Fruit fly (Drosophila melanogaster) S2 (cell line): Measurements from ENCODE around the gene Grl40a.

ENCODE experiments used
- CG8478 ChIP-seq: fragments of >200 bp; optimal IDR thresholded peaks from 2 replicates; lab custom pipeline; 2018
- CTCF ChIP-seq, 2 experiments: fragments of >200 bp; optimal IDR thresholded peaks; 2 replicates each; lab custom pipeline; 2018

DNA sequence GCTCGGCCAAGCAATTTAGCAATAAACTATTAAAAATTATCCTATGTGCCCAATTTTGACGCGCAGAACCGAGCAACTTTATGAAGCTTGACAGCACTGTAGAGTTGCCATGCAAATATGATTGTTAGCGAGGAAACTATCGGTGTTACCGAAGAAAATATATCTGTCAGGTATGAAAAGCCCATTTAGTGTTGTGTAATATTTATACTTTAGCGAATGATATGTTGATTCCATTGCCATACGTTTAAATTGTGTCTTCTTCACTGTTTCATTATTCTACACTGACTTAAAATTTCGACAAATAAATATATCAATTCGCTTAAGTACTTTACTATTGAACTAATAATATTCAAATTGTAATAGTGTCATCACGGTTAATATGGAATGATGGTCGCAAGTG, 6.1 kb downstream of the Grl40a start, which contains the start of gene CG31601:
- TF ChIP-seq CG8478 (no peak), CTCF (optimal IDR thresholded peaks at IDR 0.05; lab: Kevin White, UChicago) (no peak)
